Fruit fly (Drosophila melanogaster) whole organism, prepupa: ENCODE data around the gene CG13603.

Experiments used
- CG11762 ChIP-seq: fragments of 200-800 bp; sonication (Bioruptor generic); optimal IDR thresholded peaks from 3 replicates; lab custom pipeline; 2016; ENCODE audit warnings: missing biosample characterization, missing genetic modification characterization; ENCODE audit not compliant: insufficient read depth
- CG6276 ChIP-seq: fragments of 200-800 bp; sonication (Bioruptor generic); optimal IDR thresholded peaks from 2 replicates; lab custom pipeline; 2017; ENCODE audit warnings: missing biosample characterization, mild to moderate bottlenecking, missing genetic modification characterization
- Lpt ChIP-seq: fragments of 200-800 bp; sonication (Bioruptor generic); optimal IDR thresholded peaks from 3 replicates; lab custom pipeline; 2016; ENCODE audit warnings: missing biosample characterization, missing genetic modification characterization
- achi ChIP-seq: fragments of 200-800 bp; sonication (Bioruptor generic); optimal IDR thresholded peaks from 3 replicates; lab custom pipeline; 2016; ENCODE audit warnings: missing biosample characterization, missing genetic modification characterization

DNA sequence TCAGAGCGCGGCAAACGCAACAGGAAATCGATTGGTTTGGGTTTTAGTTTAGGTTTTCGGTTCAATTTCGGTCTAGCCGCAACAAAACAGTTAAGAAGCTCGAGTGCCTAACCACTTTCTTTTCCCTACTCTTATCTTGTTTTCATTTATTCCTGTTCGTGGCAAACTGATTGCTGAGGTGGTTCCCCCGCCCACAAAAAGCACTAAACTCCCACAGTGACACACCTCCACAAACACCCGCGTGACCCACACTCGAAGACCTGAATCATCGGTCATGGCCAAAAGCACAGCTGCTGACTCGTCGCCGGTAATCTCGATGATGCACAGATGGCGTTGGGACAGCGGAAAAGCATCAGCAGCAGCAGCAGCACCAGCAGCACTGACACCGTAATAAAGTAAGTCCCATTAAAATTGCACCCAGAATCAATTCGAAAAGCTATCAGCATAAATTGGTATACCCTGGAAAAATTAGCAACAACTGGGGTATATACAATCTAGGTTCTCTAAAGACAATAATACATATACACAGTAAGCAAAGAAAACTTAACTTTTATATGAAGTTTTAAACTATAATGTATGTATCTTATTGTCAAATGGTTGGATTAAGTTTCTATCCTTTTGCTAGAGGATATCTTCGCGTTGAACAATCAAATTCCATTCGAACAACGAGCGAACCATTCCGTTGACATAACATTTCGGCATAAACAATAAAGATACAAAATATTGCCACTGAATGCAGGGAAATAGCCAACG is 39.5 kb upstream of the CG13603 start:
- TF ChIP-seq achi (GFP tag; lab: Kevin White, UChicago), result peak; percentile 41
- TF ChIP-seq Lpt (GFP tag; lab: Kevin White, UChicago), result no peak
- no peak for TF ChIP-seq CG11762 (GFP tag; lab: Kevin White, UChicago)
- no peak for TF ChIP-seq CG6276 (GFP tag; lab: Kevin White, UChicago)
